Fruit fly (Drosophila melanogaster) whole organism, embryonic: ENCODE measurements around the gene CG15741.

Source experiments
- Bgb ChIP-seq: fragments of 200-800 bp; sonication (Bioruptor generic); IDR thresholded peaks from 2 replicates; pipeline ENCODE4 v1.3.6; 2022; ENCODE audit warnings: missing biosample characterization, missing genetic modification characterization; ENCODE audit not compliant: partially characterized antibody
- Blimp-1 ChIP-seq: fragments of 200-800 bp; sonication (Bioruptor generic); optimal IDR thresholded peaks from 3 replicates; lab custom pipeline; 2018; ENCODE audit warnings: missing biosample characterization, missing genetic modification characterization, mild to moderate bottlenecking, moderate library complexity, missing genetic modification reagents
- CG10267 ChIP-seq: fragments of 200-800 bp; sonication (Bioruptor generic); optimal IDR thresholded peaks from 2 replicates; lab custom pipeline; 2018; ENCODE audit warnings: missing biosample characterization, mild to moderate bottlenecking, missing genetic modification characterization, moderate library complexity
- CG10543 ChIP-seq: fragments of 200-800 bp; sonication (Bioruptor generic); optimal IDR thresholded peaks from 3 replicates; lab custom pipeline; 2017; ENCODE audit warnings: missing biosample characterization, mild to moderate bottlenecking, missing genetic modification characterization, moderate library complexity
- CG11504 ChIP-seq: fragments of 200-800 bp; sonication (Bioruptor generic); optimal IDR thresholded peaks from 3 replicates; lab custom pipeline; 2019; ENCODE audit warnings: missing biosample characterization, mild to moderate bottlenecking, missing genetic modification characterization, moderate library complexity
- CG14710 ChIP-seq: fragments of 200-800 bp; sonication (Bioruptor generic); optimal IDR thresholded peaks from 3 replicates; lab custom pipeline; 2019; ENCODE audit warnings: missing biosample characterization, mild to moderate bottlenecking, missing genetic modification characterization, moderate library complexity
- CG1602 ChIP-seq: fragments of 200-800 bp; sonication (Bioruptor generic); optimal IDR thresholded peaks from 3 replicates; lab custom pipeline; 2016; ENCODE audit warnings: missing biosample characterization, missing genetic modification characterization
- CG16815 ChIP-seq: fragments of 200-800 bp; sonication (Bioruptor generic); optimal IDR thresholded peaks from 3 replicates; lab custom pipeline; 2017; ENCODE audit warnings: missing biosample characterization, mild to moderate bottlenecking, missing genetic modification characterization
- CG17385 ChIP-seq: fragments of 200-800 bp; sonication (Bioruptor generic); optimal IDR thresholded peaks from 3 replicates; lab custom pipeline; 2018; ENCODE audit warnings: missing biosample characterization, mild to moderate bottlenecking, missing genetic modification characterization
- CG18599 ChIP-seq: fragments of 200-800 bp; sonication (Bioruptor generic); optimal IDR thresholded peaks from 3 replicates; lab custom pipeline; 2017; ENCODE audit warnings: missing biosample characterization, missing genetic modification characterization, mild to moderate bottlenecking, moderate library complexity, missing genetic modification reagents
- CG2875 ChIP-seq: fragments of 200-800 bp; sonication (Bioruptor generic); optimal IDR thresholded peaks from 2 replicates; lab custom pipeline; 2017; ENCODE audit warnings: missing biosample characterization, mild to moderate bottlenecking, missing genetic modification characterization, missing genetic modification reagents
- CG30431 ChIP-seq: fragments of 200-800 bp; sonication (Bioruptor generic); optimal IDR thresholded peaks from 2 replicates; lab custom pipeline; 2017; ENCODE audit warnings: missing biosample characterization, missing genetic modification characterization
- CG31441 ChIP-seq: fragments of 200-800 bp; sonication (Bioruptor generic); IDR thresholded peaks from 2 replicates; pipeline ENCODE4 v1.3.6; 2022; ENCODE audit warnings: missing biosample characterization, missing genetic modification characterization
- CG33557 ChIP-seq: fragments of 200-800 bp; sonication (Bioruptor generic); optimal IDR thresholded peaks from 2 replicates; lab custom pipeline; 2019; ENCODE audit warnings: missing biosample characterization, mild to moderate bottlenecking, missing genetic modification characterization, moderate library complexity
- CG34376 ChIP-seq: fragments of 200-800 bp; sonication (Bioruptor generic); optimal IDR thresholded peaks from 2 replicates; lab custom pipeline; 2018; ENCODE audit warnings: missing biosample characterization, mild to moderate bottlenecking, missing genetic modification characterization
- CG3726 ChIP-seq: fragments of 200-800 bp; sonication (Bioruptor generic); IDR thresholded peaks from 3 replicates; pipeline ENCODE4, ENCODE4 v1.3.6; 2022; ENCODE audit warnings: missing biosample characterization, missing genetic modification characterization
- CG43689 ChIP-seq: fragments of 200-800 bp; sonication (Bioruptor generic); IDR thresholded peaks from 2 replicates; pipeline ENCODE4 v1.3.6; 2022; ENCODE audit warnings: missing biosample characterization, missing genetic modification characterization
- CG4424 ChIP-seq: fragments of 200-800 bp; sonication (Bioruptor generic); optimal IDR thresholded peaks from 3 replicates; lab custom pipeline; 2016; ENCODE audit warnings: missing biosample characterization, missing genetic modification characterization
- CG7372 ChIP-seq: fragments of 200-800 bp; sonication (Bioruptor generic); IDR thresholded peaks from 2 replicates; pipeline ENCODE4 v1.3.6; 2022; ENCODE audit warnings: missing biosample characterization, missing genetic modification characterization
- CG7928 ChIP-seq: fragments of 200-800 bp; sonication (Bioruptor generic); optimal IDR thresholded peaks from 2 replicates; lab custom pipeline; 2017; ENCODE audit warnings: missing biosample characterization, mild to moderate bottlenecking, missing genetic modification characterization
- CG9609 ChIP-seq: fragments of 200-800 bp; sonication (Bioruptor generic); optimal IDR thresholded peaks from 3 replicates; lab custom pipeline; 2016; ENCODE audit warnings: missing biosample characterization, missing genetic modification characterization
- CrebB ChIP-seq: fragments of 200-800 bp; sonication (Bioruptor generic); optimal IDR thresholded peaks from 3 replicates; lab custom pipeline; 2018; ENCODE audit warnings: missing biosample characterization, mild to moderate bottlenecking, missing genetic modification characterization
- Fer2 ChIP-seq: fragments of 200-800 bp; sonication (Bioruptor generic); optimal IDR thresholded peaks from 2 replicates; lab custom pipeline; 2018; ENCODE audit warnings: missing biosample characterization, mild to moderate bottlenecking, missing genetic modification characterization, moderate library complexity
- H15 ChIP-seq: fragments of 200-800 bp; sonication (Bioruptor generic); IDR thresholded peaks from 3 replicates; pipeline ENCODE4 v1.3.6; 2022; ENCODE audit warnings: missing biosample characterization, missing genetic modification characterization
- HLH4C ChIP-seq: fragments of 200-800 bp; sonication (Bioruptor generic); IDR thresholded peaks from 3 replicates; pipeline ENCODE4 v1.3.6; 2022; ENCODE audit warnings: missing biosample characterization, missing genetic modification characterization; ENCODE audit not compliant: partially characterized antibody
- Lim3 ChIP-seq: fragments of 200-800 bp; sonication (Bioruptor generic); IDR thresholded peaks from 2 replicates; pipeline ENCODE4 v1.3.6; 2022; ENCODE audit warnings: missing biosample characterization, missing genetic modification characterization
- Max ChIP-seq: fragments of 200-800 bp; sonication (Bioruptor generic); optimal IDR thresholded peaks from 2 replicates; lab custom pipeline; 2016; ENCODE audit warnings: missing biosample characterization, mild to moderate bottlenecking, missing genetic modification characterization
- Med ChIP-seq: fragments of 200-800 bp; sonication (Bioruptor generic); peaks from one replicate; lab custom pipeline; 2016; ENCODE audit warnings: missing biosample characterization, missing genetic modification characterization, mild to moderate bottlenecking, inconsistent platforms, moderate library complexity
- Mes4 ChIP-seq: fragments of 200-800 bp; sonication (Bioruptor generic); optimal IDR thresholded peaks from 2 replicates; lab custom pipeline; 2016; ENCODE audit warnings: missing biosample characterization, missing genetic modification characterization
- PHDP ChIP-seq: fragments of 200-800 bp; sonication (Bioruptor generic); optimal IDR thresholded peaks from 3 replicates; lab custom pipeline; 2018; ENCODE audit warnings: missing biosample characterization, mild to moderate bottlenecking, missing genetic modification characterization, moderate library complexity
- Sin3A ChIP-seq: fragments of >200 bp; optimal IDR thresholded peaks from 2 replicates; lab custom pipeline; 2018
- Sox102F ChIP-seq: fragments of 200-800 bp; sonication (Bioruptor generic); optimal IDR thresholded peaks from 2 replicates; lab custom pipeline; 2018; ENCODE audit warnings: missing biosample characterization, mild to moderate bottlenecking, missing genetic modification characterization, moderate library complexity
- Taf1 ChIP-seq: fragments of 200-800 bp; sonication (Bioruptor generic); IDR thresholded peaks from 2 replicates; pipeline ENCODE4 v1.3.6; 2022; ENCODE audit warnings: missing biosample characterization, missing genetic modification characterization
- al ChIP-seq: fragments of 200-800 bp; sonication (Bioruptor generic); IDR thresholded peaks from 2 replicates; pipeline ENCODE4 v1.3.6; 2022; ENCODE audit warnings: missing biosample characterization, missing genetic modification characterization
- az2 ChIP-seq: fragments of 200-800 bp; sonication (Bioruptor generic); optimal IDR thresholded peaks from 3 replicates; lab custom pipeline; 2016; ENCODE audit warnings: missing biosample characterization, missing genetic modification characterization
- bigmax ChIP-seq: fragments of 200-800 bp; sonication (Bioruptor generic); optimal IDR thresholded peaks from 2 replicates; lab custom pipeline; 2018; ENCODE audit warnings: missing biosample characterization, mild to moderate bottlenecking, missing genetic modification characterization
- cad ChIP-seq: fragments of >200 bp; optimal IDR thresholded peaks from 2 replicates; lab custom pipeline; 2017; ENCODE audit warnings: missing biosample characterization, missing genetic modification characterization
- dimm ChIP-seq: fragments of 200-800 bp; sonication (Bioruptor generic); IDR thresholded peaks from 2 replicates; pipeline ENCODE4 v1.3.6; 2022; ENCODE audit warnings: missing biosample characterization, missing genetic modification characterization
- fd102C ChIP-seq: fragments of 200-800 bp; sonication (Bioruptor generic); optimal IDR thresholded peaks from 2 replicates; lab custom pipeline; 2018; ENCODE audit warnings: missing biosample characterization, mild to moderate bottlenecking, missing genetic modification characterization, moderate library complexity
- grau ChIP-seq: fragments of 200-800 bp; optimal IDR thresholded peaks from 3 replicates; lab custom pipeline; 2019; ENCODE audit warnings: missing biosample characterization, mild to moderate bottlenecking, missing genetic modification characterization, moderate library complexity
- her ChIP-seq: fragments of 200-800 bp; sonication (Bioruptor generic); optimal IDR thresholded peaks from 2 replicates; lab custom pipeline; 2016; ENCODE audit warnings: missing biosample characterization, missing genetic modification characterization
- kah ChIP-seq: fragments of 200-800 bp; sonication (Bioruptor generic); optimal IDR thresholded peaks from 2 replicates; lab custom pipeline; 2018; ENCODE audit warnings: missing biosample characterization, mild to moderate bottlenecking, missing genetic modification characterization
- nau ChIP-seq: fragments of 200-800 bp; sonication (Bioruptor generic); optimal IDR thresholded peaks from 3 replicates; lab custom pipeline; 2017; ENCODE audit warnings: missing biosample characterization, mild to moderate bottlenecking, missing genetic modification characterization, missing genetic modification reagents
- pb ChIP-seq: fragments of 200-800 bp; sonication (Bioruptor generic); optimal IDR thresholded peaks from 3 replicates; lab custom pipeline; 2016; ENCODE audit warnings: missing biosample characterization, missing genetic modification characterization
- pum ChIP-seq: fragments of 200-800 bp; sonication (Bioruptor generic); optimal IDR thresholded peaks from 2 replicates; lab custom pipeline; 2016; ENCODE audit warnings: missing biosample characterization, missing genetic modification characterization
- repo ChIP-seq: fragments of 200-800 bp; sonication (Bioruptor generic); optimal IDR thresholded peaks from 2 replicates; lab custom pipeline; 2016; ENCODE audit warnings: missing biosample characterization, missing genetic modification characterization
- sob ChIP-seq: fragments of 200-800 bp; sonication (Bioruptor generic); IDR thresholded peaks from 2 replicates; pipeline ENCODE4 v1.3.6; 2022; ENCODE audit warnings: missing biosample characterization, missing genetic modification characterization
- tna ChIP-seq: fragments of 200-800 bp; sonication (Bioruptor generic); IDR thresholded peaks from 2 replicates; pipeline ENCODE4 v1.3.6; 2022; ENCODE audit warnings: missing biosample characterization, missing genetic modification characterization; ENCODE audit not compliant: partially characterized antibody
- wdn ChIP-seq: fragments of 200-800 bp; sonication (Bioruptor generic); IDR thresholded peaks from 2 replicates; pipeline ENCODE4 v1.3.6; 2022; ENCODE audit warnings: missing biosample characterization, missing genetic modification characterization

Gene CG15741

DNA sequence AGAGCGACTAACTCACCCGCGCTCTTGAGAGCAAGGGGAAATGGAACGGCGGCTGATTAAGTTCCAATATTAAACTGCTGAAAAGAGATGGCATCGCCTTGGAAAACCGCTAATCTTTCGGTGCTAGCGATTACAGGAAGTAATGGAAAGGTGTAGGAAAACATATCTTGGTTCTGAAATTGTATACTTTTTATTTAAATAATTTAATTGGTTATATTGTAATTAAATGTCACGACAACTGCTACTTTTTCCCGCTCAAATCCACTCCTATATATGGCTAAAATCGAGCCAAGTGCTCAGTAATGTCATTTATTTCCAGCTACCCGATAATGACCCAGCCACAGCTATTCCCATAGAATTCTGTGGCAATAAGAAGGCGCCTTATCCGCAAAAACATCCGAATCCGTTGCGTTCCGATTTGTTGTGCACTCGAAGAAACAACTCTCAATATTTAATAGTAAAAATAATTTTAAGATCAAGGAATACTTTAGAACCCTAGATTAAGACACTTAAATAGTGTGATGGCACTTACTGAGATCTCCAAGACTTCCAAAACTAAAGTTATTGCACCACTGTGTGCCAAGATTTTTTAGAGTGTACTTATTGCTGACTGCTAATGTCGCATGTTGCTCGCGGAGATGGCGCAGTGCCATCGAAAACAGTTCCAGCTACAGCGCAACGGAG lies 49.5 kb downstream of the CG15741 start (continued):
- peak; percentile 69 for TF ChIP-seq Blimp-1 (GFP tag; lab: Kevin White, UChicago)
- peak; percentile 3 for TF ChIP-seq Fer2
- peak; percentile 52 for TF ChIP-seq CG1602
- no peak for TF ChIP-seq fd102C (GFP tag; lab: Kevin White, UChicago)
- no peak for TF ChIP-seq Lim3
- peak; percentile 63; the same call in 1 of the 3 replicates for TF ChIP-seq H15 (GFP tag; lab: Robert Waterston, UW)
- TF ChIP-seq Mes4 (GFP tag; lab: Kevin White, UChicago): peak; percentile 5
- TF ChIP-seq bigmax: no peak
- peak; percentile 53 for TF ChIP-seq CG10267
- no peak for TF ChIP-seq CG34376 (GFP tag; lab: Kevin White, UChicago)
- no peak for TF ChIP-seq her (GFP tag; lab: Kevin White, UChicago)
- peak; percentile 78 for TF ChIP-seq CG31441 (GFP tag; lab: Robert Waterston, UW)
- peak; percentile 60 for TF ChIP-seq nau
- TF ChIP-seq HLH4C (GFP tag; lab: Robert Waterston, UW): no peak
- TF ChIP-seq kah: peak; percentile 22
- TF ChIP-seq az2 (GFP tag; lab: Kevin White, UChicago): peak; percentile 69
- no peak for TF ChIP-seq Bgb
- TF ChIP-seq Max: peak; percentile 51
- TF ChIP-seq CG30431 (GFP tag; lab: Kevin White, UChicago): peak; percentile 35
- TF ChIP-seq CrebB (tag; lab: Kevin White, UChicago): peak; percentile 38
- peak; percentile 79 for TF ChIP-seq CG18599
- TF ChIP-seq sob (GFP tag; lab: Robert Waterston, UW): peak; percentile 75
- no peak for TF ChIP-seq CG10543 (GFP tag; lab: Kevin White, UChicago)
- TF ChIP-seq wdn (GFP tag; lab: Robert Waterston, UW): 0 out of 2 replicates have a peak, but pooled peaks have one; percentile 31
- TF ChIP-seq CG43689 (GFP tag; lab: Robert Waterston, UW): peak; percentile 9; the same call in 1 of the 2 replicates
- TF ChIP-seq Med (GFP tag; lab: Kevin White, UChicago): peak; percentile 93
- peak; percentile 57 for TF ChIP-seq pum
- 0 out of 2 replicates have a peak, but pooled peaks have one; percentile 17 for TF ChIP-seq Taf1 (GFP tag; lab: Robert Waterston, UW)
- peak; percentile 78 for TF ChIP-seq grau (tag; lab: Kevin White, UChicago)
- TF ChIP-seq Sin3A (lab: Kevin White, UChicago): no peak
- TF ChIP-seq pb (GFP tag; lab: Kevin White, UChicago): no peak
- TF ChIP-seq tna (GFP tag; lab: Robert Waterston, UW): no peak
- peak; percentile 57 for TF ChIP-seq CG4424
- TF ChIP-seq al (GFP tag; lab: Robert Waterston, UW): 0 out of 2 replicates have a peak, but pooled peaks have one; percentile 28
- TF ChIP-seq CG11504: peak; percentile 86
- TF ChIP-seq CG3726 (GFP tag; lab: Robert Waterston, UW): peak; percentile 61; the same call in 1 of the 3 replicates
- TF ChIP-seq Sox102F (GFP tag; lab: Kevin White, UChicago): peak; percentile 81
- TF ChIP-seq CG7372 (GFP tag; lab: Robert Waterston, UW): 0 out of 2 replicates have a peak, but pooled peaks have one; percentile 38
- TF ChIP-seq repo (GFP tag; lab: Kevin White, UChicago): no peak
- TF ChIP-seq CG7928: no peak
- TF ChIP-seq CG2875 (GFP tag; lab: Kevin White, UChicago): peak; percentile 44
- TF ChIP-seq cad: no peak
- TF ChIP-seq PHDP: peak; percentile 75
- TF ChIP-seq CG9609 (GFP tag; lab: Kevin White, UChicago): peak; percentile 56
- peak; percentile 48 for TF ChIP-seq CG16815 (GFP tag; lab: Kevin White, UChicago)
- TF ChIP-seq CG17385 (GFP tag; lab: Kevin White, UChicago): peak; percentile 67
- no peak for TF ChIP-seq dimm (GFP tag; lab: Robert Waterston, UW)
- no peak for TF ChIP-seq CG33557 (GFP tag; lab: Kevin White, UChicago)
- TF ChIP-seq CG14710 (tag; lab: Kevin White, UChicago): peak; percentile 48
